Worm (Caenorhabditis elegans) whole organism, L2 larva: ENCODE results near the gene srh-138.
"Not testable (repeated sequence)": the region's sequence is repeated elsewhere in the genome, so short reads cannot be mapped to it uniquely, and the experiment has no call there.

Source experiments
- F13H6.1 ChIP-seq: sonication (generic microtip); optimal IDR thresholded peaks from 2 replicates; lab custom pipeline; 2016; ENCODE audit warnings: missing genetic modification characterization, missing compliant biosample characterization
- R02D3.7 ChIP-seq: fragments of 150-350 bp; optimal IDR thresholded peaks from 2 replicates; lab custom pipeline; 2014; ENCODE audit warnings: missing biosample characterization, missing genetic modification characterization
- Y55F3AM.14 ChIP-seq: fragments of 200-800 bp; sonication (Bioruptor generic); optimal IDR thresholded peaks from 2 replicates; lab custom pipeline; 2018; ENCODE audit warnings: mild to moderate bottlenecking, missing genetic modification characterization, missing compliant biosample characterization
- ZK546.5 ChIP-seq: sonication (generic microtip); optimal IDR thresholded peaks from 2 replicates; lab custom pipeline; 2017; ENCODE audit warnings: missing biosample characterization, missing genetic modification characterization
- alr-1 ChIP-seq: fragments of 150-350 bp; optimal IDR thresholded peaks from 2 replicates; lab custom pipeline; 2014; ENCODE audit warnings: missing biosample characterization, missing genetic modification characterization
- aly-2 ChIP-seq: fragments of 150-350 bp; optimal IDR thresholded peaks from 2 replicates; lab custom pipeline; 2014; ENCODE audit warnings: missing biosample characterization, missing genetic modification characterization
- ama-1 ChIP-seq: fragments of 150-350 bp; optimal IDR thresholded peaks from 2 replicates; lab custom pipeline; 2018; ENCODE audit warnings: inconsistent platforms
- dmd-4 ChIP-seq: sonication (generic microtip); optimal IDR thresholded peaks from 2 replicates; lab custom pipeline; 2017; ENCODE audit warnings: missing biosample characterization, missing genetic modification characterization
- egl-27 ChIP-seq: sonication (generic microtip); optimal IDR thresholded peaks from 3 replicates; lab custom pipeline; 2017; ENCODE audit warnings: missing biosample characterization, missing genetic modification reagents, missing genetic modification characterization
- elt-3 ChIP-seq: sonication (generic microtip); optimal IDR thresholded peaks from 2 replicates; lab custom pipeline; 2017; ENCODE audit warnings: missing biosample characterization, missing genetic modification characterization
- fos-1 ChIP-seq: fragments of 150-350 bp; optimal IDR thresholded peaks from 2 replicates; lab custom pipeline; 2014; ENCODE audit warnings: missing biosample characterization, missing genetic modification characterization
- lin-11 ChIP-seq: fragments of 150-350 bp; sonication (generic microtip); optimal IDR thresholded peaks from 2 replicates; lab custom pipeline; 2014; ENCODE audit warnings: missing biosample characterization, missing genetic modification characterization, inconsistent platforms, mixed read lengths
- lsy-2 ChIP-seq, 2 experiments: fragments of 150-350 bp in 1 of 2; sonication (generic microtip) in 1 of 2; optimal IDR thresholded peaks; 2 replicates each; lab custom pipeline; 2014 to 2017; ENCODE audit warnings: missing biosample characterization in 2 of 2, missing genetic modification characterization in 2 of 2
- mab-5 ChIP-seq: fragments of 150-350 bp; optimal IDR thresholded peaks from 2 replicates; lab custom pipeline; 2014; ENCODE audit warnings: missing biosample characterization, missing genetic modification characterization
- mbf-1 ChIP-seq: sonication (generic microtip); optimal IDR thresholded peaks from 2 replicates; lab custom pipeline; 2017; ENCODE audit warnings: missing biosample characterization, missing genetic modification characterization
- nhr-10 ChIP-seq: sonication (generic microtip); optimal IDR thresholded peaks from 2 replicates; lab custom pipeline; 2017; ENCODE audit warnings: missing biosample characterization, missing genetic modification characterization
- nhr-11 ChIP-seq: fragments of 150-350 bp; optimal IDR thresholded peaks from 2 replicates; lab custom pipeline; 2014; ENCODE audit warnings: missing biosample characterization, missing genetic modification characterization
- nhr-12 ChIP-seq: fragments of 150-350 bp; optimal IDR thresholded peaks from 2 replicates; lab custom pipeline; 2014; ENCODE audit warnings: missing biosample characterization, missing genetic modification characterization
- nhr-129 ChIP-seq: fragments of 150-350 bp; optimal IDR thresholded peaks from 2 replicates; lab custom pipeline; 2014; ENCODE audit warnings: missing biosample characterization, missing genetic modification characterization
- nhr-237 ChIP-seq: fragments of 150-350 bp; optimal IDR thresholded peaks from 2 replicates; lab custom pipeline; 2014; ENCODE audit warnings: missing biosample characterization, missing genetic modification characterization
- nhr-25 ChIP-seq: fragments of 150-350 bp; sonication (generic microtip); optimal IDR thresholded peaks from 3 replicates; lab custom pipeline; 2014; ENCODE audit warnings: missing biosample characterization, missing genetic modification characterization
- nhr-6 ChIP-seq: fragments of 150-350 bp; optimal IDR thresholded peaks from 2 replicates; lab custom pipeline; 2014; ENCODE audit warnings: missing biosample characterization, missing genetic modification characterization
- nhr-77 ChIP-seq: fragments of 150-350 bp; optimal IDR thresholded peaks from 2 replicates; lab custom pipeline; 2014; ENCODE audit warnings: missing biosample characterization, missing genetic modification characterization
- peb-1 ChIP-seq: fragments of 150-350 bp; optimal IDR thresholded peaks from 2 replicates; lab custom pipeline; 2014; ENCODE audit warnings: missing biosample characterization, missing genetic modification characterization
- sma-9 ChIP-seq, 2 experiments: fragments of 150-350 bp in 1 of 2; sonication (generic microtip) in 1 of 2; optimal IDR thresholded peaks; 2 replicates each; lab custom pipeline; 2014 to 2016; ENCODE audit warnings: missing genetic modification characterization in 2 of 2, mild to moderate bottlenecking in 1 of 2, missing biosample characterization in 1 of 2, missing compliant biosample characterization in 1 of 2, missing genetic modification reagents in 1 of 2, moderate library complexity in 1 of 2
- unc-39 ChIP-seq: fragments of 150-350 bp; optimal IDR thresholded peaks from 2 replicates; lab custom pipeline; 2014; ENCODE audit warnings: missing biosample characterization, missing genetic modification characterization
- unc-55 ChIP-seq: fragments of 150-350 bp; sonication (generic microtip); optimal IDR thresholded peaks from 3 replicates; lab custom pipeline; 2014; ENCODE audit warnings: missing biosample characterization, missing genetic modification reagents, missing genetic modification characterization
- zag-1 ChIP-seq: fragments of 150-350 bp; optimal IDR thresholded peaks from 2 replicates; lab custom pipeline; 2014; ENCODE audit warnings: missing biosample characterization, missing genetic modification characterization
- ztf-1 ChIP-seq: fragments of 200-800 bp; sonication (Bioruptor generic); conservative IDR thresholded peaks from 2 replicates; pipeline ENCODE4 v1.3.6; 2022; ENCODE audit warnings: missing genetic modification characterization, missing compliant biosample characterization
- ztf-11 ChIP-seq: sonication (generic microtip); optimal IDR thresholded peaks from 2 replicates; lab custom pipeline; 2017; ENCODE audit warnings: missing biosample characterization, missing genetic modification characterization
- ztf-4 ChIP-seq: fragments of 150-350 bp; optimal IDR thresholded peaks from 2 replicates; lab custom pipeline; 2014; ENCODE audit warnings: missing biosample characterization, missing genetic modification characterization

srh-138 gene

DNA sequence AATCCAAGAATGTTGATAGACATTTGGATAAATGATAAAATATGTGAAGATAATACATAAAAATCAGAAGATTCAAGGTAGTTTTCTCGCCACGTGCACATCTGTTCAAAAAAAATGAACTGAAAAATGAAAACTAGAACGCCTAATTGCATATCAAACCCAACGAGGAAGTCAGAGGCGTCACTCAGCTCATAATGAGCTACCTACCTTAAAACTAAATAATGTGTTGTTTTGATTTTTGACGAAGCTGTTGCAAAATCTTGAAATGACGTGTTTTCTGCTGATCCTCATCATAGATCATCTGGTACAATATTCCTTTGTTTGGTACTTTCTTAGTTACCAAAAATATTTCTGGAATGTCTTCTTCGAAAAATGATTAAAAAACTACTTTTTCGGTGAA lies at the start of gene srh-138:
Gene srh-138, minus strand, starts transcription at position 101 of the 400 bp plus-strand sequence.
- TF ChIP-seq nhr-237 (tag; lab: Kevin White, UChicago), result no peak
- no peak for TF ChIP-seq ztf-1 (GFP tag; lab: Robert Waterston, UW)
- no peak for TF ChIP-seq R02D3.7 (tag; lab: Kevin White, UChicago)
- no peak for TF ChIP-seq lin-11
- TF ChIP-seq F13H6.1 (tag; lab: Kevin White, UChicago), result no peak
- TF ChIP-seq ztf-4, result no peak
- TF ChIP-seq sma-9 (GFP tag; optimal IDR thresholded peaks at IDR 0.05; lab: Kevin White, UChicago), result no peak
- TF ChIP-seq sma-9 (tag; optimal IDR thresholded peaks at IDR 0.05; lab: Kevin White, UChicago), result no peak
- TF ChIP-seq Y55F3AM.14 (GFP tag; lab: Kevin White, UChicago), result no peak
- no peak for TF ChIP-seq mbf-1
- no peak for TF ChIP-seq nhr-10 (tag; lab: Kevin White, UChicago)
- no peak for TF ChIP-seq fos-1
- no peak for TF ChIP-seq zag-1 (tag; lab: Kevin White, UChicago)
- TF ChIP-seq unc-55 (GFP tag; lab: Kevin White, UChicago), result no peak
- no peak for TF ChIP-seq elt-3 (tag; lab: Kevin White, UChicago)
- TF ChIP-seq lsy-2 (tag; optimal IDR thresholded peaks at IDR 0.05; lab: Kevin White, UChicago), result no peak
- TF ChIP-seq ama-1 (lab: Kevin White, UChicago), result no peak
- no peak for TF ChIP-seq ztf-11 (tag; lab: Kevin White, UChicago)
- TF ChIP-seq ZK546.5 (tag; lab: Kevin White, UChicago), result no peak
- no peak for TF ChIP-seq dmd-4
- no peak for TF ChIP-seq alr-1 (tag; lab: Kevin White, UChicago)

DNA sequence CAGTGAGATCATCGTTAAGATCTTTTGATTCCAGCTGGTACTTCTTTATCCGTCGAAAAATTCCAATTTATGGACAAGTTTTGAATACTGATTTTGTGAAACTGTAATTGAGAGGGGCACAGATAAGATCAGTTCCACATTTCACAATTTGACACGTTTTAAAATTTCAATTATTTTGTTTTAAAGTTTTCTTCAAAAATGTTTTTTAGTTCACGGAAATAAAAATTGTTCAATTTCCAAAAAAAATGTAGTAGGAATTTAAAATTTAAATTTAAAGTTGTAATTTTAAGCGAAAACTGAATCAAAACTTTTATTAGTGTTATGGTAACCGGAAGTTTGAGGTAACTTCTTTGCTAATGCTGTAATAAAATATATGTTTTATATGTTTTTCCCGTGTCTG lies 46.8 kb upstream of the srh-138 start, which contains the start of gene F36D3.4:
Gene F36D3.4, minus strand, starts transcription at position 101 of the 400 bp plus-strand sequence.
- TF ChIP-seq nhr-10 (tag; lab: Kevin White, UChicago), result no peak
- no peak for TF ChIP-seq nhr-11 (tag; lab: Kevin White, UChicago)
- no peak for TF ChIP-seq aly-2 (tag; lab: Kevin White, UChicago)
- no peak for TF ChIP-seq lsy-2 (tag; optimal IDR thresholded peaks at IDR 0.05; lab: Kevin White, UChicago)
- no peak for TF ChIP-seq ztf-1 (GFP tag; lab: Robert Waterston, UW)
- no peak for TF ChIP-seq F13H6.1 (tag; lab: Kevin White, UChicago)
- no peak for TF ChIP-seq nhr-25 (tag; lab: Kevin White, UChicago)
- no peak for TF ChIP-seq peb-1 (tag; lab: Kevin White, UChicago)
- no peak for TF ChIP-seq egl-27 (tag; lab: Kevin White, UChicago)
- no peak for TF ChIP-seq nhr-77 (tag; lab: Kevin White, UChicago)
- no peak for TF ChIP-seq mab-5 (tag; lab: Kevin White, UChicago)

DNA sequence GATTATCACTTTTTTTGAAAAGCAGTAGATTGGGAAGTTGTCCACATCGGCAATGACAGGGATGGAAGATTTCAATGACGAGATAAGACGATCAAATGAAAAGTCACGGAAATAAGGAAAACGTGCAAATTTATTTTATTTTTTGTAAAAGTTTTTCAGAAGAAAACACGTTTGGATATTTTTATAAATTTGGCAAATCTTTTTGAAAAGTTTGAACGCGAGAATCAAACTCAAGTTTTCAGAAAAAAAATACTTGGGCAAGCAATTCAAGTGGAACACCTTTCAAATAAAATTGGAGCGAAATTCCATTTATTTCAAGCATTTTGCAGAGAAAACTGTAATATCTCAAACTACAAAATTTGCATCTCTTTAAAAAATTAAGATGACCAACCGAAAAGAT lies 44.3 kb upstream of the srh-138 start, which contains the start of gene F36D3.5:
Gene F36D3.5, minus strand, starts transcription at position 101 of the 400 bp plus-strand sequence.
- TF ChIP-seq nhr-11, F13H6.1, elt-3 (tag; lab: Kevin White, UChicago): not testable (repeated sequence)

DNA sequence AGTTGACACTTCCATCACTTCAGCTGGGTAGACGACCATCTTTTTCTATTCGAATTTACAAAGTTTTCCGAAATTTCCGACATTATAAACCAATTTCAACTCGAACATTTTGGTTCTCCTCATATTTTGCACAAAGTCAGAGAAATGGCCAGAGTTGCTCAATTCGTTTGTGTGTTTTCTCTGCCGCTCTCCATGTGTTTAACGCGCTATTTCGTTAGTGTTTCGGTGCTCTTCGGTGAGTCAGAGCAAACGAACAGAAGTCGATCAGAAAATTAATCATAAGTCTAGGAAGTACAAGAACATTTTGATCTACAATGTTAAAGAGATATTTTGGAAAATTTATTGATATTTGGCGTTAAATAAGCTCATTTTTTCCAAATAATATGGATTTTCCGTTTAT lies 37.9 kb upstream of the srh-138 start, which contains the start of gene srr-3:
Gene srr-3, minus strand, starts transcription at position 101 of the 400 bp plus-strand sequence.
- TF ChIP-seq nhr-12 (tag; lab: Kevin White, UChicago) (no peak), egl-27 (tag; lab: Kevin White, UChicago) (no peak), unc-39 (no peak), fos-1 (peak; percentile 25), lsy-2 (tag; optimal IDR thresholded peaks at IDR 0.05; lab: Kevin White, UChicago) (no peak)

DNA sequence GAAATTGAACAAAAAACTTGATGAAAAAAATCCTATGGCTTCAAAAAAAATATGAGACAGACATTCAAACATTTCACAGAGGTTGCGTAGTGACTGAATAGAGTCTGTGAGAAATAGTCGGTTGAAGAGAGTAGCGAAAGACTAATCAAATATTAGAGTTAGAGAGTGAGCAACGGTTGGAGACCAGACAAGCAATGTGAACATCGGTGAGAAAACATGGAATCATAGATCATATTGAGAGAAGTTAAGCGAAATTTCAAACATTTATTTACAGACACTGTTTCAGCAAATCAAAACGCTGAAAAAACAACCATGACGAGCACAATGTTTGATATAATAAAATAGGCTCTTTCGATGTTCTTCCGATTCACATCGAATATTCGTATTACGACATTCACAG lies 35.8 kb upstream of the srh-138 start:
- no peak for TF ChIP-seq nhr-6
- no peak for TF ChIP-seq ztf-4
- no peak for TF ChIP-seq R02D3.7 (tag; lab: Kevin White, UChicago)
- TF ChIP-seq ztf-1 (GFP tag; lab: Robert Waterston, UW), result no peak
- peak; percentile 25 for TF ChIP-seq sma-9 (GFP tag; optimal IDR thresholded peaks at IDR 0.05; lab: Kevin White, UChicago)
- no peak for TF ChIP-seq sma-9 (tag; optimal IDR thresholded peaks at IDR 0.05; lab: Kevin White, UChicago)
- TF ChIP-seq aly-2 (tag; lab: Kevin White, UChicago), result no peak
- TF ChIP-seq elt-3 (tag; lab: Kevin White, UChicago), result no peak
- TF ChIP-seq nhr-129 (tag; lab: Kevin White, UChicago), result no peak

DNA sequence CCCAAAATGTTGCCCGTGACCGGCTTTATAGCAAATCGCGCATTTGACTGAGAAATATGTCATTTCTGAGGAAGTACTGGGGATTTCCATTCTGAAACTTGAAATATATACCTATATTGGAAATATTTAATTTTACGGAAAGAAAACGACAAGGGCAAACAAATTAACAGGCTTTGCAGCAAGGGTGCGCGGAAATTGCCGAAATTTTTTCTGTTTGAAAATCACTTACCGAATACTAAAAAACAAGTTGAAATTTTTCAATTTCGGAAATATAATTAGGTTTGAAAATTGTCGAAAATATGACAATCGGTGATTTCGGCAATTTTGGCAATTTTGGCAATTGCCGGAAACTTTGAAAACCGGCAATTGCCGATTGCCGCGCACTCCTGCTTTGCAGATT lies 35.0 kb upstream of the srh-138 start, which contains the start of gene nhr-54:
Gene nhr-54, minus strand, starts transcription at position 101 of the 400 bp plus-strand sequence.
- no peak for TF ChIP-seq ztf-4
